Worm (Caenorhabditis elegans) whole organism, late embryonic: Measurements from ENCODE around the gene ift-43.

Experiments
- C08G9.2 ChIP-seq: sonication (generic microtip); optimal IDR thresholded peaks from 2 replicates; lab custom pipeline; 2016; ENCODE audit warnings: mild to moderate bottlenecking, missing genetic modification characterization, moderate library complexity, missing compliant biosample characterization
- ceh-2 ChIP-seq: sonication (generic microtip); optimal IDR thresholded peaks from 2 replicates; lab custom pipeline; 2016; ENCODE audit warnings: missing genotype, missing genetic modification characterization, missing compliant biosample characterization
- elt-2 ChIP-seq: sonication (generic microtip); optimal IDR thresholded peaks from 2 replicates; lab custom pipeline; 2016; ENCODE audit warnings: missing genetic modification reagents, missing genetic modification characterization, missing compliant biosample characterization
- hlh-30 ChIP-seq: sonication (generic microtip); optimal IDR thresholded peaks from 2 replicates; lab custom pipeline; 2017; ENCODE audit warnings: antibody characterized with exemption, missing genetic modification characterization, missing compliant biosample characterization; ENCODE audit not compliant: insufficient read depth
- hlh-6 ChIP-seq: sonication (generic microtip); optimal IDR thresholded peaks from 2 replicates; lab custom pipeline; 2016; ENCODE audit warnings: missing genotype, missing genetic modification characterization, missing compliant biosample characterization
- odd-2 ChIP-seq: sonication (generic microtip); optimal IDR thresholded peaks from 2 replicates; lab custom pipeline; 2017; ENCODE audit warnings: antibody characterized with exemption, mild to moderate bottlenecking, missing genetic modification characterization, missing compliant biosample characterization
- pqm-1 ChIP-seq: sonication (generic microtip); optimal IDR thresholded peaks from 2 replicates; lab custom pipeline; 2016; ENCODE audit warnings: missing genetic modification characterization, missing compliant biosample characterization
- sox-4 ChIP-seq: sonication (generic microtip); optimal IDR thresholded peaks from 2 replicates; lab custom pipeline; 2017; ENCODE audit warnings: mild to moderate bottlenecking, missing genetic modification characterization, inconsistent platforms, missing compliant biosample characterization

DNA sequence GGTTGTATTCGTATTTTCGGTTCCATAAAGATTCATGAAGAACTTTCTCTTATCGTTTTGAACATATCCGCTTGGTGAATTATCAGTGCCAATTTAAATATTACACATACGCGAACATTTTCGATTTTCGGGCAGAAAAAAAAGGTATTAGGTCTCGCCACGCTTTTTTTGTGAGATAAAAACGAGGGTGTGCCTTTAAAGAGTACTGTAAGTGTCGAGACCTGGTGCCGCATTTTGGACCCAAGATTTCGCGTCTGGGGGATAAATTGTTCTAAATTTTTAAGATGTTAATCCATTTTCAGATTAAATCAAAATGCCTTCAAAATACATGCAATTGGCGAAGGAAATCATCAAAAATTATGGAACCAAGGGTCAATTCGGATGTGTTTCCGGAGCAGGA lies 33.3 kb upstream of the ift-43 start, which contains the start of gene C25H3.3:
- TF ChIP-seq pqm-1 (tag; lab: Kevin White, UChicago) = no peak
- no peak for TF ChIP-seq elt-2 (tag; lab: Kevin White, UChicago)
- no peak for TF ChIP-seq hlh-30 (tag; lab: Kevin White, UChicago)
- TF ChIP-seq hlh-6 (tag; lab: Kevin White, UChicago) = no peak
- no peak for TF ChIP-seq odd-2 (tag; lab: Kevin White, UChicago)
- TF ChIP-seq C08G9.2 (tag; lab: Kevin White, UChicago) = no peak
- no peak for TF ChIP-seq sox-4
- no peak for TF ChIP-seq ceh-2 (tag; lab: Kevin White, UChicago)
